Worm (Caenorhabditis elegans) whole organism, L4 larva: ENCODE measurements around the gene pkc-3.

Experiments
- D1046.2 ChIP-seq: fragments of 200-800 bp; sonication (Bioruptor generic); IDR thresholded peaks from 2 replicates; pipeline ENCODE4 v1.3.6; 2022; ENCODE audit warnings: missing genetic modification characterization, missing compliant biosample characterization
- F10B5.3 ChIP-seq: sonication (generic microtip); optimal IDR thresholded peaks from 2 replicates; lab custom pipeline; 2016; ENCODE audit warnings: mild to moderate bottlenecking, missing genetic modification characterization, missing compliant biosample characterization
- F26F4.8 ChIP-seq: fragments of 200-800 bp; sonication (Bioruptor generic); conservative IDR thresholded peaks from 2 replicates; pipeline ENCODE4 v1.3.6; 2022; ENCODE audit warnings: missing genetic modification characterization, missing compliant biosample characterization
- F37D6.2 ChIP-seq: sonication (generic microtip); optimal IDR thresholded peaks from 2 replicates; lab custom pipeline; 2016; ENCODE audit warnings: mild to moderate bottlenecking, missing genetic modification characterization, missing compliant biosample characterization
- F49E8.2 ChIP-seq: sonication (generic microtip); optimal IDR thresholded peaks from 2 replicates; lab custom pipeline; 2016; ENCODE audit warnings: missing compliant biosample characterization, mild to moderate bottlenecking, missing genetic modification characterization, borderline replicate concordance
- R02D3.7 ChIP-seq: fragments of 150-350 bp; sonication (generic microtip); optimal IDR thresholded peaks from 3 replicates; lab custom pipeline; 2014; ENCODE audit warnings: missing biosample characterization, missing genetic modification characterization
- T20F7.1 ChIP-seq: fragments of 200-800 bp; sonication (Bioruptor generic); optimal IDR thresholded peaks from 2 replicates; lab custom pipeline; 2018; ENCODE audit warnings: mild to moderate bottlenecking, missing genetic modification characterization, missing compliant biosample characterization
- Y105C5A.15 ChIP-seq: fragments of 200-800 bp; sonication (Bioruptor generic); IDR thresholded peaks from 2 replicates; pipeline ENCODE4 v1.3.6; 2022; ENCODE audit warnings: missing genetic modification characterization, missing compliant biosample characterization
- Y48G9A.11 ChIP-seq: fragments of 200-800 bp; sonication (Bioruptor generic); IDR thresholded peaks from 2 replicates; pipeline ENCODE4 v1.3.6; 2022; ENCODE audit warnings: missing genetic modification reagents, missing genetic modification characterization, missing compliant biosample characterization
- aly-2 ChIP-seq: sonication (generic microtip); optimal IDR thresholded peaks from 2 replicates; lab custom pipeline; 2018; ENCODE audit warnings: missing biosample characterization, missing genetic modification characterization
- ama-1 ChIP-seq: fragments of 150-350 bp; optimal IDR thresholded peaks from 2 replicates; lab custom pipeline; 2014; ENCODE audit warnings: inconsistent platforms, mixed read lengths
- ceh-20 ChIP-seq: fragments of 200-800 bp; sonication (Bioruptor generic); IDR thresholded peaks from 2 replicates; pipeline ENCODE4 v1.3.6; 2022; ENCODE audit warnings: missing genetic modification reagents, missing genetic modification characterization, missing compliant biosample characterization
- ceh-32 ChIP-seq: sonication (generic microtip); optimal IDR thresholded peaks from 2 replicates; lab custom pipeline; 2016; ENCODE audit warnings: mild to moderate bottlenecking, missing genetic modification characterization, missing compliant biosample characterization; ENCODE audit not compliant: poor library complexity
- ceh-62 ChIP-seq: sonication (generic microtip); optimal IDR thresholded peaks from 2 replicates; lab custom pipeline; 2017; ENCODE audit warnings: missing biosample characterization, missing genetic modification characterization
- ceh-82 ChIP-seq: sonication (generic microtip); optimal IDR thresholded peaks from 2 replicates; lab custom pipeline; 2017; ENCODE audit warnings: missing biosample characterization, missing genetic modification characterization
- ces-1 ChIP-seq: fragments of 150-350 bp; sonication (generic microtip); optimal IDR thresholded peaks from 4 replicates; lab custom pipeline; 2014; ENCODE audit warnings: missing biosample characterization, missing genetic modification reagents, missing genetic modification characterization
- cey-2 ChIP-seq: sonication (generic microtip); optimal IDR thresholded peaks from 3 replicates; lab custom pipeline; 2017; ENCODE audit warnings: missing genetic modification characterization, mild to moderate bottlenecking, missing compliant biosample characterization, antibody characterized with exemption, borderline replicate concordance; ENCODE audit not compliant: insufficient read depth
- ctbp-1 ChIP-seq: fragments of 200-800 bp; sonication (Bioruptor generic); IDR thresholded peaks from 2 replicates; pipeline ENCODE4 v1.3.6; 2022; ENCODE audit warnings: missing genetic modification reagents, missing genetic modification characterization, missing compliant biosample characterization
- daf-12 ChIP-seq: fragments of 150-350 bp; optimal IDR thresholded peaks from 2 replicates; lab custom pipeline; 2014; ENCODE audit warnings: missing biosample characterization, missing genetic modification reagents, missing genetic modification characterization
- daf-19 ChIP-seq: fragments of 200-800 bp; sonication (Bioruptor generic); conservative IDR thresholded peaks from 2 replicates; pipeline ENCODE4 v1.3.6; 2022; ENCODE audit warnings: missing genetic modification characterization, missing compliant biosample characterization
- daf-8 ChIP-seq: fragments of 200-800 bp; sonication (Bioruptor generic); IDR thresholded peaks from 2 replicates; pipeline ENCODE4 v1.3.6; 2022; ENCODE audit warnings: missing genetic modification characterization, missing compliant biosample characterization
- dmd-6 ChIP-seq: fragments of 200-800 bp; sonication (Bioruptor generic); IDR thresholded peaks from 2 replicates; pipeline ENCODE4 v1.3.6; 2022; ENCODE audit warnings: missing genetic modification reagents, missing genetic modification characterization, missing compliant biosample characterization
- dmd-8 ChIP-seq: fragments of 200-800 bp; sonication (Bioruptor generic); IDR thresholded peaks from 2 replicates; pipeline ENCODE4 v1.3.6; 2022; ENCODE audit warnings: missing genetic modification characterization, missing compliant biosample characterization
- dve-1 ChIP-seq: sonication (generic microtip); optimal IDR thresholded peaks from 2 replicates; lab custom pipeline; 2017; ENCODE audit warnings: antibody characterized with exemption, mild to moderate bottlenecking, missing genetic modification characterization, missing compliant biosample characterization; ENCODE audit not compliant: insufficient read depth
- fkh-10 ChIP-seq: fragments of 150-350 bp; optimal IDR thresholded peaks from 2 replicates; lab custom pipeline; 2014; ENCODE audit warnings: missing biosample characterization, missing genetic modification reagents, missing genetic modification characterization
- hlh-11 ChIP-seq: fragments of 200-800 bp; sonication (Bioruptor generic); optimal IDR thresholded peaks from 2 replicates; lab custom pipeline; 2018; ENCODE audit warnings: mild to moderate bottlenecking, missing genetic modification characterization, missing compliant biosample characterization
- hmg-1.1 ChIP-seq: fragments of 200-800 bp; sonication (Bioruptor generic); IDR thresholded peaks from 2 replicates; pipeline ENCODE4 v1.3.6; 2022; ENCODE audit warnings: missing genetic modification reagents, missing genetic modification characterization, missing compliant biosample characterization
- jun-1 ChIP-seq: fragments of 150-350 bp; optimal IDR thresholded peaks from 2 replicates; lab custom pipeline; 2014; ENCODE audit warnings: missing biosample characterization, missing genetic modification reagents, missing genetic modification characterization
- lim-7 ChIP-seq: fragments of 200-800 bp; sonication (Bioruptor generic); IDR thresholded peaks from 2 replicates; pipeline ENCODE4 v1.3.6; 2022; ENCODE audit warnings: missing genetic modification characterization, missing compliant biosample characterization
- lin-1 ChIP-seq: fragments of 200-800 bp; sonication (Bioruptor generic); IDR thresholded peaks from 2 replicates; pipeline ENCODE4 v1.3.6; 2022; ENCODE audit warnings: missing genetic modification reagents, missing genetic modification characterization, missing compliant biosample characterization
- lin-15B ChIP-seq: fragments of 150-350 bp; sonication (generic microtip); optimal IDR thresholded peaks from 3 replicates; lab custom pipeline; 2014; ENCODE audit warnings: missing biosample characterization, missing genetic modification characterization
- lin-29 ChIP-seq: fragments of 200-800 bp; sonication (Bioruptor generic); IDR thresholded peaks from 2 replicates; pipeline ENCODE4 v1.3.6; 2022; ENCODE audit warnings: missing genetic modification reagents, missing genetic modification characterization, missing compliant biosample characterization
- lin-38 ChIP-seq: fragments of 200-800 bp; sonication (Bioruptor generic); IDR thresholded peaks from 2 replicates; pipeline ENCODE4 v1.3.6; 2022; ENCODE audit warnings: missing genetic modification reagents, missing genetic modification characterization, missing compliant biosample characterization
- lsy-2 ChIP-seq, 2 experiments: fragments of 150-350 bp in 1 of 2; sonication (generic microtip) in 1 of 2; optimal IDR thresholded peaks; 2 replicates each; lab custom pipeline; 2014 to 2017; ENCODE audit warnings: missing biosample characterization in 2 of 2, missing genetic modification characterization in 2 of 2
- madf-5 ChIP-seq, 2 experiments: fragments of 200-800 bp; sonication (Bioruptor generic); IDR thresholded peaks; 2 replicates each; pipeline ENCODE4 v1.3.6; 2022; ENCODE audit warnings: missing compliant biosample characterization in 2 of 2, missing genetic modification characterization in 2 of 2
- madf-9 ChIP-seq: fragments of 200-800 bp; sonication (Bioruptor generic); conservative IDR thresholded peaks from 2 replicates; pipeline ENCODE4 v1.3.6; 2022; ENCODE audit warnings: missing genetic modification reagents, missing genetic modification characterization, missing compliant biosample characterization
- nhr-11 ChIP-seq: fragments of 150-350 bp; optimal IDR thresholded peaks from 2 replicates; lab custom pipeline; 2014; ENCODE audit warnings: missing biosample characterization, missing genetic modification characterization
- nhr-237 ChIP-seq: sonication (generic microtip); optimal IDR thresholded peaks from 2 replicates; lab custom pipeline; 2017; ENCODE audit warnings: missing biosample characterization, missing genetic modification characterization
- nhr-41 ChIP-seq: fragments of 200-800 bp; sonication (Bioruptor generic); IDR thresholded peaks from 2 replicates; pipeline ENCODE4 v1.3.6; 2022; ENCODE audit warnings: missing genetic modification reagents, missing genetic modification characterization, missing compliant biosample characterization
- nhr-6 ChIP-seq: fragments of 150-350 bp; optimal IDR thresholded peaks from 2 replicates; lab custom pipeline; 2014; ENCODE audit warnings: missing biosample characterization, missing genetic modification characterization
- nhr-76 ChIP-seq: fragments of 150-350 bp; optimal IDR thresholded peaks from 2 replicates; lab custom pipeline; 2014; ENCODE audit warnings: missing biosample characterization, missing genetic modification characterization
- nhr-77 ChIP-seq: fragments of 150-350 bp; optimal IDR thresholded peaks from 2 replicates; lab custom pipeline; 2014; ENCODE audit warnings: missing biosample characterization, missing genetic modification characterization
- pha-4 ChIP-seq, 2 experiments: fragments of 150-350 bp in 1 of 2; fragments of 200-800 bp in 1 of 2; sonication (Bioruptor generic) in 1 of 2; IDR thresholded peaks in 1 of 2; optimal IDR thresholded peaks in 1 of 2; 2 replicates each; pipeline versions ENCODE4 v1.3.6 to Lab custom; 2014 to 2022; ENCODE audit warnings: missing genetic modification characterization in 2 of 2, missing genetic modification reagents in 2 of 2, missing biosample characterization in 1 of 2, missing compliant biosample characterization in 1 of 2
- spr-1 ChIP-seq: sonication (generic microtip); optimal IDR thresholded peaks from 2 replicates; lab custom pipeline; 2016; ENCODE audit warnings: mild to moderate bottlenecking, missing genetic modification characterization, missing compliant biosample characterization
- tra-1 ChIP-seq: fragments of 200-800 bp; sonication (Bioruptor generic); IDR thresholded peaks from 2 replicates; pipeline ENCODE4 v1.3.6; 2022; ENCODE audit warnings: missing genetic modification reagents, missing genetic modification characterization, missing compliant biosample characterization
- unc-130 ChIP-seq: sonication (generic microtip); optimal IDR thresholded peaks from 2 replicates; lab custom pipeline; 2016; ENCODE audit warnings: missing genetic modification reagents, missing genetic modification characterization, missing compliant biosample characterization
- unc-62 ChIP-seq, 3 experiments: fragments of 150-350 bp in 1 of 3; sonication (generic microtip); optimal IDR thresholded peaks in 2 of 3; peaks in 1 of 3; 1 replicate in 1 of 3; 2 replicates in 2 of 3; lab custom pipeline; 2014 to 2017; ENCODE audit warnings: missing biosample characterization in 3 of 3, missing genetic modification characterization in 3 of 3, missing genetic modification reagents in 3 of 3, missing genotype in 1 of 3
- vab-7 ChIP-seq: fragments of 200-800 bp; sonication (Bioruptor generic); IDR thresholded peaks from 2 replicates; pipeline ENCODE4 v1.3.6; 2022; ENCODE audit warnings: missing genetic modification reagents, missing genetic modification characterization, missing compliant biosample characterization
- zfp-3 ChIP-seq: fragments of 200-800 bp; sonication (Bioruptor generic); conservative IDR thresholded peaks from 2 replicates; pipeline ENCODE4 v1.3.6; 2022; ENCODE audit warnings: missing genetic modification reagents, missing genetic modification characterization, missing compliant biosample characterization
- zip-11 ChIP-seq: fragments of 200-800 bp; sonication (Bioruptor generic); IDR thresholded peaks from 2 replicates; pipeline ENCODE4 v1.3.6; 2022; ENCODE audit warnings: missing genetic modification characterization, missing compliant biosample characterization

pkc-3 gene

DNA sequence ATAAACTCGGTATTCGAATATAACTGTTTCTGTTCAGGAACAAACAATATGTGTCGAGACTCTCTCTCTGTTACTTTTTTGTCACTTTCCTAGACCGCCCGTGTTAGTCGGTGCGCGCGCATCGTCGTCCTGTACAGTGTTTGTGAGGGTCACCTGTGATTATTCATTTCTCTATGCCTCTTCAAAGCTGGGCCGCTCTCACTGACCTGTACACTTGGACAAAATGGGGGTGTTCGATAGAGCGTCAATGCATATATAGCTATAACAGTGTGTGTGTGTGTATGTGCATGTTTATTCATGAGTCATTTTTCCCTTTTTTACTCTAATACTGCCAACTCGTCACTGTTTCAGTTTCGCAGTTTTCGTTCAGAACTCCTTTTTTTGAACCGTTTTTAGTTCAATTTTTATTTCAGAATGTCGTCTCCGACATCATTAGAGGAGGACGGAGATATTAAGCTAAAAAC lies at the start of gene pkc-3 (continued):
- no peak for TF ChIP-seq ceh-32 (tag; lab: Kevin White, UChicago)
- TF ChIP-seq nhr-77 (tag; lab: Kevin White, UChicago): peak; percentile 89
- peak; percentile 40 to 74 for TF ChIP-seq lsy-2 (tag; optimal IDR thresholded peaks at IDR 0.05; lab: Kevin White, UChicago)
- TF ChIP-seq daf-8 (GFP tag; lab: Robert Waterston, UW): no peak
- 0 out of 2 replicates have a peak, but pooled peaks have one; percentile 53 for TF ChIP-seq lin-1 (GFP tag; lab: Robert Waterston, UW)
- TF ChIP-seq pha-4 (GFP tag; IDR thresholded peaks at IDR 0.05; lab: Robert Waterston, UW): peak; percentile 39; the same call in 1 of the 2 replicates
- TF ChIP-seq pha-4 (tag; optimal IDR thresholded peaks at IDR 0.05; lab: Kevin White, UChicago): peak; percentile 68
- no peak for TF ChIP-seq aly-2
- peak; percentile 79 for TF ChIP-seq lin-38 (GFP tag; lab: Robert Waterston, UW)
- no peak for TF ChIP-seq nhr-76
- TF ChIP-seq spr-1 (tag; lab: Kevin White, UChicago): peak; percentile 51
- peak; percentile 87 for TF ChIP-seq nhr-41 (GFP tag; lab: Robert Waterston, UW)
- TF ChIP-seq ctbp-1 (GFP tag; lab: Robert Waterston, UW): no peak
- TF ChIP-seq dmd-6 (GFP tag; lab: Robert Waterston, UW): peak; percentile 52
- TF ChIP-seq lim-7: no peak
- TF ChIP-seq zfp-3 (GFP tag; lab: Robert Waterston, UW): peak; percentile 61; the same call in 1 of the 2 replicates
- no peak for TF ChIP-seq Y105C5A.15 (GFP tag; lab: Robert Waterston, UW)
- TF ChIP-seq F10B5.3: no peak
- no peak for TF ChIP-seq F37D6.2 (tag; lab: Kevin White, UChicago)
- peak; percentile 76 for TF ChIP-seq T20F7.1 (GFP tag; lab: Kevin White, UChicago)
- TF ChIP-seq tra-1 (GFP tag; lab: Robert Waterston, UW): no peak
- TF ChIP-seq nhr-6 (tag; lab: Kevin White, UChicago): peak; percentile 93
- TF ChIP-seq ceh-62 (tag; lab: Kevin White, UChicago): no peak
- peak; percentile 85 for TF ChIP-seq dve-1 (tag; lab: Kevin White, UChicago)
- no peak for TF ChIP-seq zip-11 (GFP tag; lab: Robert Waterston, UW)
- peak; percentile 40 for TF ChIP-seq jun-1 (tag; lab: Kevin White, UChicago)
- peak; percentile 47 for TF ChIP-seq nhr-11 (tag; lab: Kevin White, UChicago)
- TF ChIP-seq madf-5 (GFP tag; IDR thresholded peaks at IDR 0.05; lab: Robert Waterston, UW): no peak
- no peak for TF ChIP-seq D1046.2 (GFP tag; lab: Robert Waterston, UW)
- TF ChIP-seq hlh-11 (tag; lab: Kevin White, UChicago): peak; percentile 93
- no peak for TF ChIP-seq ces-1
- TF ChIP-seq ama-1 (lab: Kevin White, UChicago): peak; percentile 70
- TF ChIP-seq F26F4.8 (GFP tag; lab: Robert Waterston, UW): no peak
- TF ChIP-seq hmg-1.1: peak; percentile 52; the same call in 1 of the 2 replicates
- no peak for TF ChIP-seq vab-7 (GFP tag; lab: Robert Waterston, UW)
- no peak for TF ChIP-seq F49E8.2
- TF ChIP-seq madf-9 (GFP tag; lab: Robert Waterston, UW): peak; percentile 35; the same call in 1 of the 2 replicates
- TF ChIP-seq lin-29 (GFP tag; lab: Robert Waterston, UW): no peak
- no peak for TF ChIP-seq daf-12 (tag; lab: Kevin White, UChicago)
- TF ChIP-seq daf-19: no peak
- 0 out of 2 replicates have a peak, but pooled peaks have one; percentile 52 for TF ChIP-seq dmd-8 (GFP tag; lab: Robert Waterston, UW)
- TF ChIP-seq Y48G9A.11 (GFP tag; lab: Robert Waterston, UW): no peak
- TF ChIP-seq lin-15B (tag; lab: Kevin White, UChicago): no peak
- TF ChIP-seq unc-62 (GFP tag; optimal IDR thresholded peaks at IDR 0.05 in 1 of 2; lab: Kevin White, UChicago): peak in 1 of 2 experiments; percentile 19
- no peak for TF ChIP-seq unc-62 (tag; optimal IDR thresholded peaks at IDR 0.05; lab: Kevin White, UChicago)
- TF ChIP-seq unc-130 (GFP tag; lab: Kevin White, UChicago): peak; percentile 15
- TF ChIP-seq ceh-20 (GFP tag; lab: Robert Waterston, UW): no peak
- TF ChIP-seq ceh-82 (tag; lab: Kevin White, UChicago): no peak
- no peak for TF ChIP-seq cey-2 (tag; lab: Kevin White, UChicago)
- no peak for TF ChIP-seq nhr-237 (tag; lab: Kevin White, UChicago)
- TF ChIP-seq R02D3.7 (tag; lab: Kevin White, UChicago): no peak
- TF ChIP-seq fkh-10 (GFP tag; lab: Kevin White, UChicago): no peak
